Worm (Caenorhabditis elegans) whole organism, mixed stage, embryonic: ENCODE data around the gene M106.8.

ENCODE experiments used
- M03D4.4 ChIP-seq: sonication (generic microtip); optimal IDR thresholded peaks from 2 replicates; lab custom pipeline; 2017; ENCODE audit warnings: mild to moderate bottlenecking, missing genetic modification characterization, missing compliant biosample characterization
- bed-3 ChIP-seq: fragments of 200-800 bp; sonication (Bioruptor generic); optimal IDR thresholded peaks from 3 replicates; lab custom pipeline; 2018; ENCODE audit warnings: mild to moderate bottlenecking, missing genetic modification characterization, moderate library complexity, missing compliant biosample characterization
- blmp-1 ChIP-seq: fragments of 150-350 bp; optimal IDR thresholded peaks from 2 replicates; lab custom pipeline; 2014; ENCODE audit warnings: missing biosample characterization, missing genetic modification characterization
- ceh-39 ChIP-seq: fragments of 150-350 bp; optimal IDR thresholded peaks from 2 replicates; lab custom pipeline; 2014; ENCODE audit warnings: missing biosample characterization, missing genetic modification characterization
- ceh-43 ChIP-seq: fragments of 200-800 bp; sonication (Bioruptor generic); optimal IDR thresholded peaks from 2 replicates; lab custom pipeline; 2018; ENCODE audit warnings: mild to moderate bottlenecking, missing genetic modification characterization, moderate library complexity, missing compliant biosample characterization
- ceh-83 ChIP-seq: fragments of 200-800 bp; sonication (Bioruptor generic); optimal IDR thresholded peaks from 2 replicates; lab custom pipeline; 2018; ENCODE audit warnings: mild to moderate bottlenecking, missing genetic modification characterization, missing compliant biosample characterization
- ces-1 ChIP-seq: fragments of 150-350 bp; optimal IDR thresholded peaks from 2 replicates; lab custom pipeline; 2014; ENCODE audit warnings: missing biosample characterization, missing genetic modification reagents, missing genetic modification characterization
- cnd-1 ChIP-seq: fragments of 200-800 bp; sonication (Bioruptor generic); optimal IDR thresholded peaks from 2 replicates; lab custom pipeline; 2018; ENCODE audit warnings: mild to moderate bottlenecking, missing genetic modification characterization, missing compliant biosample characterization
- drap-1 ChIP-seq: fragments of 200-800 bp; sonication (Bioruptor generic); optimal IDR thresholded peaks from 3 replicates; lab custom pipeline; 2018; ENCODE audit warnings: mild to moderate bottlenecking, missing genetic modification characterization, missing compliant biosample characterization
- elt-1 ChIP-seq: sonication (generic microtip); optimal IDR thresholded peaks from 2 replicates; lab custom pipeline; 2017; ENCODE audit warnings: missing genetic modification characterization, mild to moderate bottlenecking, missing compliant biosample characterization, antibody characterized with exemption, moderate library complexity, borderline replicate concordance; ENCODE audit not compliant: insufficient read depth
- elt-3 ChIP-seq: fragments of 150-350 bp; optimal IDR thresholded peaks from 2 replicates; lab custom pipeline; 2014; ENCODE audit warnings: missing biosample characterization, missing genetic modification characterization
- flh-1 ChIP-seq: fragments of 200-800 bp; sonication (Bioruptor generic); optimal IDR thresholded peaks from 2 replicates; lab custom pipeline; 2018; ENCODE audit warnings: mild to moderate bottlenecking, missing genetic modification characterization, moderate library complexity, missing compliant biosample characterization
- ham-2 ChIP-seq: fragments of 200-800 bp; sonication (Bioruptor generic); optimal IDR thresholded peaks from 2 replicates; lab custom pipeline; 2018; ENCODE audit warnings: mild to moderate bottlenecking, missing genetic modification characterization, missing compliant biosample characterization
- hlh-1 ChIP-seq: fragments of 150-350 bp; optimal IDR thresholded peaks from 2 replicates; lab custom pipeline; 2014; ENCODE audit warnings: missing biosample characterization, missing genetic modification reagents, missing genetic modification characterization
- lin-13 ChIP-seq: fragments of 150-350 bp; optimal IDR thresholded peaks from 2 replicates; lab custom pipeline; 2014; ENCODE audit warnings: missing biosample characterization, missing genetic modification characterization
- lin-32 ChIP-seq: fragments of 200-800 bp; sonication (Bioruptor generic); optimal IDR thresholded peaks from 2 replicates; lab custom pipeline; 2018; ENCODE audit warnings: mild to moderate bottlenecking, missing genetic modification characterization, missing compliant biosample characterization
- lsy-2 ChIP-seq: fragments of 150-350 bp; optimal IDR thresholded peaks from 2 replicates; lab custom pipeline; 2014; ENCODE audit warnings: missing biosample characterization, missing genetic modification characterization
- mab-5 ChIP-seq: fragments of 150-350 bp; optimal IDR thresholded peaks from 2 replicates; lab custom pipeline; 2014; ENCODE audit warnings: missing biosample characterization, missing genetic modification characterization
- mep-1 ChIP-seq: fragments of 150-350 bp; optimal IDR thresholded peaks from 2 replicates; lab custom pipeline; 2017; ENCODE audit warnings: missing biosample characterization, missing genetic modification reagents, missing genetic modification characterization, inconsistent platforms
- mls-2 ChIP-seq: sonication (generic microtip); optimal IDR thresholded peaks from 2 replicates; lab custom pipeline; 2016; ENCODE audit warnings: mild to moderate bottlenecking, missing genetic modification characterization, moderate library complexity, missing compliant biosample characterization
- nhr-12 ChIP-seq: fragments of 150-350 bp; optimal IDR thresholded peaks from 2 replicates; lab custom pipeline; 2014; ENCODE audit warnings: missing biosample characterization, missing genetic modification characterization
- nhr-2 ChIP-seq: fragments of 150-350 bp; optimal IDR thresholded peaks from 2 replicates; lab custom pipeline; 2014; ENCODE audit warnings: missing biosample characterization, missing genetic modification characterization
- nhr-237 ChIP-seq: fragments of 150-350 bp; optimal IDR thresholded peaks from 2 replicates; lab custom pipeline; 2014; ENCODE audit warnings: missing biosample characterization, missing genetic modification characterization
- nhr-28 ChIP-seq: fragments of 150-350 bp; optimal IDR thresholded peaks from 2 replicates; lab custom pipeline; 2014; ENCODE audit warnings: missing biosample characterization, missing genetic modification characterization
- nhr-76 ChIP-seq: sonication (generic microtip); optimal IDR thresholded peaks from 2 replicates; lab custom pipeline; 2017; ENCODE audit warnings: missing biosample characterization, missing genetic modification characterization
- pha-4 ChIP-seq: fragments of 150-350 bp; optimal IDR thresholded peaks from 2 replicates; lab custom pipeline; 2018; ENCODE audit warnings: missing biosample characterization, missing genetic modification reagents, missing genetic modification characterization
- sem-2 ChIP-seq: fragments of 200-800 bp; sonication (Bioruptor generic); optimal IDR thresholded peaks from 2 replicates; lab custom pipeline; 2018; ENCODE audit warnings: mild to moderate bottlenecking, missing genetic modification characterization, missing compliant biosample characterization
- snpc-4 ChIP-seq: fragments of 150-350 bp; optimal IDR thresholded peaks from 2 replicates; lab custom pipeline; 2014; ENCODE audit warnings: missing biosample characterization, missing genetic modification characterization
- sptf-1 ChIP-seq: sonication (generic microtip); optimal IDR thresholded peaks from 2 replicates; lab custom pipeline; 2017; ENCODE audit warnings: mild to moderate bottlenecking, missing genetic modification characterization, moderate library complexity, missing compliant biosample characterization
- tbx-8 ChIP-seq: fragments of 200-800 bp; sonication (Bioruptor generic); optimal IDR thresholded peaks from 2 replicates; lab custom pipeline; 2018; ENCODE audit warnings: mild to moderate bottlenecking, missing genetic modification characterization, moderate library complexity, missing compliant biosample characterization
- unc-120 ChIP-seq: sonication (generic microtip); optimal IDR thresholded peaks from 2 replicates; lab custom pipeline; 2017; ENCODE audit warnings: missing genetic modification characterization, missing compliant biosample characterization; ENCODE audit not compliant: poor library complexity, severe bottlenecking
- unc-39 ChIP-seq: fragments of 150-350 bp; optimal IDR thresholded peaks from 2 replicates; lab custom pipeline; 2014; ENCODE audit warnings: missing biosample characterization, missing genetic modification characterization
- unc-62 ChIP-seq: fragments of 150-350 bp; optimal IDR thresholded peaks from 2 replicates; lab custom pipeline; 2014; ENCODE audit warnings: missing biosample characterization, missing genetic modification reagents, missing genetic modification characterization
- zip-8 ChIP-seq: fragments of 150-350 bp; optimal IDR thresholded peaks from 2 replicates; lab custom pipeline; 2014; ENCODE audit warnings: missing biosample characterization, missing genetic modification characterization
- ztf-11 ChIP-seq: fragments of 150-350 bp; optimal IDR thresholded peaks from 2 replicates; lab custom pipeline; 2014; ENCODE audit warnings: missing biosample characterization, missing genetic modification characterization

The M106.8 gene

ce11 chrII:10870698-10871097 lies 27.3 kb upstream of the M106.8 start:
- TF ChIP-seq mab-5 (no peak), mls-2 (tag; lab: Kevin White, UChicago) (no peak), hlh-1 (tag; lab: Kevin White, UChicago) (no peak), sem-2 (GFP tag; lab: Kevin White, UChicago) (no peak), lsy-2 (no peak), zip-8 (tag; lab: Kevin White, UChicago) (no peak), unc-39 (tag; lab: Kevin White, UChicago) (no peak), M03D4.4 (tag; lab: Kevin White, UChicago) (no peak), bed-3 (no peak), ces-1 (GFP tag; lab: Kevin White, UChicago) (no peak), drap-1 (GFP tag; lab: Kevin White, UChicago) (no peak), pha-4 (tag; lab: Kevin White, UChicago) (no peak)

ce11 chrII:10868670-10869246 lies 25.3 kb upstream of the M106.8 start, which contains the start of the genes gmps-1 and cap-2:
Gene gmps-1 (minus strand): TSS chrII:10868720.
Gene cap-2 (plus strand): TSS chrII:10869196.
- peak; percentile 28 for TF ChIP-seq M03D4.4 (tag; lab: Kevin White, UChicago)
- peak; percentile 75 for TF ChIP-seq sptf-1 (tag; lab: Kevin White, UChicago)
- no peak for TF ChIP-seq blmp-1 (tag; lab: Kevin White, UChicago)
- TF ChIP-seq unc-62, result peak; percentile 22
- no peak for TF ChIP-seq ztf-11 (tag; lab: Kevin White, UChicago)
- TF ChIP-seq cnd-1 (tag; lab: Kevin White, UChicago), result no peak
- TF ChIP-seq drap-1 (GFP tag; lab: Kevin White, UChicago), result peak; percentile 31
- peak; percentile 84 for TF ChIP-seq lin-13 (tag; lab: Kevin White, UChicago)
- peak; percentile 53 for TF ChIP-seq hlh-1 (tag; lab: Kevin White, UChicago)
- TF ChIP-seq ham-2 (GFP tag; lab: Kevin White, UChicago), result no peak
- peak; percentile 100 for TF ChIP-seq lsy-2
- TF ChIP-seq ceh-43, result peak; percentile 15
- no peak for TF ChIP-seq nhr-28
- peak; percentile 82 for TF ChIP-seq pha-4 (tag; lab: Kevin White, UChicago)
- TF ChIP-seq nhr-76 (tag; lab: Kevin White, UChicago), result no peak
- no peak for TF ChIP-seq zip-8 (tag; lab: Kevin White, UChicago)
- TF ChIP-seq nhr-2 (tag; lab: Kevin White, UChicago), result peak; percentile 37
- no peak for TF ChIP-seq ceh-83 (GFP tag; lab: Kevin White, UChicago)
- peak; percentile 92 for TF ChIP-seq mep-1 (tag; lab: Kevin White, UChicago)
- TF ChIP-seq snpc-4, result no peak
- TF ChIP-seq mls-2 (tag; lab: Kevin White, UChicago), result peak; percentile 51
- no peak for TF ChIP-seq flh-1 (GFP tag; lab: Kevin White, UChicago)
- TF ChIP-seq bed-3, result no peak
- peak; percentile 72 for TF ChIP-seq ceh-39
- TF ChIP-seq sem-2 (GFP tag; lab: Kevin White, UChicago), result no peak
- TF ChIP-seq unc-39 (tag; lab: Kevin White, UChicago), result no peak
- TF ChIP-seq lin-32 (GFP tag; lab: Kevin White, UChicago), result no peak
- no peak for TF ChIP-seq elt-1 (tag; lab: Kevin White, UChicago)
- TF ChIP-seq tbx-8 (GFP tag; lab: Kevin White, UChicago), result no peak
- no peak for TF ChIP-seq elt-3
- no peak for TF ChIP-seq mab-5
- peak; percentile 86 for TF ChIP-seq nhr-237 (tag; lab: Kevin White, UChicago)
- TF ChIP-seq unc-120, result peak; percentile 22
- TF ChIP-seq ces-1 (GFP tag; lab: Kevin White, UChicago), result peak; percentile 68
- no peak for TF ChIP-seq nhr-12

- TF ChIP-seq unc-120 (peak; percentile 43), ceh-43 (no peak), unc-62 (peak; percentile 13)
Measured at ce11 chrII:10867219-10867618, 23.8 kb upstream of the M106.8 start.
